Worm (Caenorhabditis elegans) whole organism, L1 larva: ENCODE measurements around the gene bus-19.

ENCODE experiments used
- ceh-82 ChIP-seq, 3 experiments: fragments of 150-350 bp in 1 of 3; sonication (generic microtip) in 2 of 3; optimal IDR thresholded peaks; 2 replicates each; lab custom pipeline; 2014 to 2017; ENCODE audit warnings: missing biosample characterization in 3 of 3, missing genetic modification characterization in 3 of 3
- snpc-4 ChIP-seq: fragments of 150-350 bp; optimal IDR thresholded peaks from 2 replicates; lab custom pipeline; 2014; ENCODE audit warnings: missing biosample characterization, missing genetic modification characterization
- unc-62 ChIP-seq: fragments of 150-350 bp; optimal IDR thresholded peaks from 2 replicates; lab custom pipeline; 2014; ENCODE audit warnings: missing biosample characterization, missing genetic modification reagents, missing genetic modification characterization
- unc-98 ChIP-seq: fragments of 200-800 bp; sonication (Bioruptor generic); IDR thresholded peaks from 2 replicates; pipeline ENCODE4 v1.3.6; 2022; ENCODE audit warnings: missing genetic modification characterization, missing compliant biosample characterization

- TF ChIP-seq ceh-82 (tag; optimal IDR thresholded peaks at IDR 0.05; lab: Kevin White, UChicago) (no peak), unc-98 (GFP tag; lab: Robert Waterston, UW) (no peak), unc-62 (GFP tag; lab: Kevin White, UChicago) (no peak), snpc-4 (tag; lab: Kevin White, UChicago) (no peak)
These were observed 32.2 kb downstream of the bus-19 start, which contains the start of gene ttr-27 for ce11 chrV:12904054-12904453.
